Fruit fly (Drosophila melanogaster) whole organism, embryonic: Measurements from ENCODE around the gene Son.

ENCODE experiments used
- CG13287 ChIP-seq: fragments of 200-800 bp; sonication (Bioruptor generic); IDR thresholded peaks from 2 replicates; pipeline ENCODE4 v1.3.6; 2022; ENCODE audit warnings: missing biosample characterization, missing genetic modification characterization; ENCODE audit not compliant: partially characterized antibody
- CG15514 ChIP-seq: fragments of 200-800 bp; sonication (Bioruptor generic); optimal IDR thresholded peaks from 3 replicates; lab custom pipeline; 2017; ENCODE audit warnings: missing biosample characterization, missing genetic modification characterization, mild to moderate bottlenecking, moderate library complexity, missing genetic modification reagents
- CG7839 ChIP-seq: fragments of 200-800 bp; sonication (Bioruptor generic); optimal IDR thresholded peaks from 3 replicates; lab custom pipeline; 2018; ENCODE audit warnings: missing biosample characterization, mild to moderate bottlenecking, missing genetic modification characterization, moderate library complexity
- HmgD ChIP-seq: fragments of 200-800 bp; sonication (Bioruptor generic); optimal IDR thresholded peaks from 3 replicates; lab custom pipeline; 2016; ENCODE audit warnings: missing biosample characterization, missing genetic modification characterization
- Myb ChIP-seq: fragments of 200-800 bp; sonication (Bioruptor generic); optimal IDR thresholded peaks from 2 replicates; lab custom pipeline; 2016; ENCODE audit warnings: missing biosample characterization, missing genetic modification characterization

DNA sequence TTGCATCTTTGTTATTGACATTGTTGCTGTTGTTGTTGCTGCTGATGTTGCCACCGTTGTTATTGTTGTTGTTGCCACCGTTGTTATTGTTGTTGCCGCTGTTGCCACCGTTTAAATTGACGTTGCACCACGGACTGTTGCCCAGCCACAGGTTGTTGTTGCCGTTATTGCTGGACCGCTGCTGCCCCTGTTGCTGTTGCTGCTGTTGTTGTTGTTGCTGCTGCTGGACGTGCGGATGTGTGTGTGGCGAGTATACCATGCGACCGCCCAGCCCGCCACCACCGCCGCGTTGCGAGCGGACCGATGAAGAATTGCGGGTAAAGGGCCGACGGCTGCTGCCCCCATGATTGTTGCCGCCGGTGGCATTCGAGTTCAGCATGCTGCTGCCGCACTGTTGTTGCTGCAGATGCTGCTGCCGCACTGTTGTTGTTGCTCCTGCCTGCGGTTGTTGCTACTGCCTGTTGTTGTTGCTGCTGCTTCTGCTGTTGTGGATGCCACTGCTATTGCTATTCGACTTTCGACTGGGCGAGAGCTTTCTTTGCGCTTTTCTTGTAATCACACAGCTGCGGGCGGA, 30.9 kb upstream of the Son start:
- TF ChIP-seq CG15514 (GFP tag; lab: Kevin White, UChicago) (no peak), CG13287 (GFP tag; lab: Robert Waterston, UW) (no peak), CG7839 (tag; lab: Kevin White, UChicago) (no peak), Myb (GFP tag; lab: Kevin White, UChicago) (no peak), HmgD (GFP tag; lab: Kevin White, UChicago) (no peak)
